Worm (Caenorhabditis elegans) whole organism, L2 larva: ENCODE results near the gene mbl-1.

Source experiments
- ama-1 ChIP-seq: fragments of 150-350 bp; optimal IDR thresholded peaks from 2 replicates; lab custom pipeline; 2018; ENCODE audit warnings: inconsistent platforms
- blmp-1 ChIP-seq: sonication (generic microtip); optimal IDR thresholded peaks from 2 replicates; lab custom pipeline; 2017; ENCODE audit warnings: missing genetic modification characterization, mild to moderate bottlenecking, missing compliant biosample characterization, antibody characterized with exemption, moderate library complexity; ENCODE audit not compliant: insufficient read depth
- elt-1 ChIP-seq: fragments of 150-350 bp; optimal IDR thresholded peaks from 2 replicates; lab custom pipeline; 2014; ENCODE audit warnings: missing biosample characterization, missing genetic modification characterization
- nhr-77 ChIP-seq: fragments of 150-350 bp; optimal IDR thresholded peaks from 2 replicates; lab custom pipeline; 2014; ENCODE audit warnings: missing biosample characterization, missing genetic modification characterization
- snpc-4 ChIP-seq: fragments of 150-350 bp; optimal IDR thresholded peaks from 2 replicates; lab custom pipeline; 2014; ENCODE audit warnings: missing biosample characterization, missing genetic modification characterization
- unc-62 ChIP-seq: fragments of 150-350 bp; optimal IDR thresholded peaks from 2 replicates; lab custom pipeline; 2014; ENCODE audit warnings: missing biosample characterization, missing genetic modification reagents, missing genetic modification characterization

- TF ChIP-seq nhr-77 (tag; lab: Kevin White, UChicago) = no peak
- TF ChIP-seq blmp-1 (tag; lab: Kevin White, UChicago) = no peak
- TF ChIP-seq unc-62 (GFP tag; lab: Kevin White, UChicago) = no peak
- TF ChIP-seq snpc-4 (tag; lab: Kevin White, UChicago) = no peak
- no peak for TF ChIP-seq ama-1
- TF ChIP-seq elt-1 = no peak
Observed at ce11 chrX:17034193-17034592, 55.8 kb downstream of the mbl-1 start.
